Worm (Caenorhabditis elegans) whole organism, L4/young adult: ENCODE results near the gene T21C9.9.

Source experiments
- dao-5 ChIP-seq: sonication (generic microtip); optimal IDR thresholded peaks from 2 replicates; lab custom pipeline; 2016; ENCODE audit warnings: missing genotype, missing genetic modification characterization, moderate library complexity, missing compliant biosample characterization
- him-1 ChIP-seq: sonication (generic microtip); optimal IDR thresholded peaks from 2 replicates; lab custom pipeline; 2016; ENCODE audit warnings: missing genotype, missing genetic modification reagents, missing genetic modification characterization, missing compliant biosample characterization

DNA sequence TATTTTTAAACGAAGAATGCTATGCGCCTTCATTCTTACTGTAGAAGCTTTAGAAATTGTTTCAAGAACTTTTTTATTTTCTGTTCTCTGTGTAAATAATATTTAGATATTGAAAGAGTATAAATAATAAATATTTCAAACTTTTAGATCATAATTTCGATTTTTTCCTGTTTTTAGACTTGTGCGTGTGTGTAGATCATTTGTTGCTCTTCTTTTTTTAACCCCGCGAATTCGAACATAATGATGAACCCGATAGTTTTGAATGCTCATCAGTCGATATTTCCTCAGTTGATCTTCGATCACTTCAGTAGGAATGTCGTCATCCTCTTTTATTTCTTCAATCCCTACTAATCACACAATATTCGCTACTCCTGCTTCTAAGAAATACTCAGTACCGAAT is 4.9 kb upstream of the T21C9.9 start, which contains the start of gene T21C9.13:
- TF ChIP-seq him-1 (no peak), dao-5 (tag; lab: Kevin White, UChicago) (no peak)
